Fruit fly (Drosophila melanogaster) whole organism, embryonic: ENCODE data around the gene Acp65Aa.

Experiments used
- Asciz ChIP-seq: fragments of 200-800 bp; sonication (Bioruptor generic); optimal IDR thresholded peaks from 2 replicates; lab custom pipeline; 2017; ENCODE audit warnings: missing biosample characterization, mild to moderate bottlenecking, missing genetic modification characterization, missing genetic modification reagents
- BtbVII ChIP-seq: fragments of 200-800 bp; sonication (Bioruptor generic); optimal IDR thresholded peaks from 3 replicates; lab custom pipeline; 2017; ENCODE audit warnings: missing biosample characterization, mild to moderate bottlenecking, missing genetic modification characterization
- CG10209 ChIP-seq: fragments of 200-800 bp; sonication (Bioruptor generic); optimal IDR thresholded peaks from 3 replicates; lab custom pipeline; 2017; ENCODE audit warnings: missing biosample characterization, mild to moderate bottlenecking, missing genetic modification characterization, missing genetic modification reagents
- CG11456 ChIP-seq: fragments of 200-800 bp; sonication (Bioruptor generic); IDR thresholded peaks from 3 replicates; pipeline ENCODE4 v1.3.6; 2022; ENCODE audit warnings: missing biosample characterization, missing genetic modification characterization
- CG11504 ChIP-seq: fragments of 200-800 bp; sonication (Bioruptor generic); optimal IDR thresholded peaks from 3 replicates; lab custom pipeline; 2019; ENCODE audit warnings: missing biosample characterization, mild to moderate bottlenecking, missing genetic modification characterization, moderate library complexity
- CG12071 ChIP-seq: fragments of 200-800 bp; sonication (Bioruptor generic); optimal IDR thresholded peaks from 3 replicates; lab custom pipeline; 2018; ENCODE audit warnings: missing biosample characterization, mild to moderate bottlenecking, missing genetic modification characterization
- CG12104 ChIP-seq: fragments of 200-800 bp; sonication (Bioruptor generic); optimal IDR thresholded peaks from 3 replicates; lab custom pipeline; 2016; ENCODE audit warnings: missing biosample characterization, missing genetic modification characterization
- CG14050 ChIP-seq: fragments of 200-800 bp; sonication (Bioruptor generic); IDR thresholded peaks from 3 replicates; pipeline ENCODE4 v1.3.6; 2022; ENCODE audit warnings: missing biosample characterization, missing genetic modification characterization
- CG1529 ChIP-seq: fragments of 200-800 bp; sonication (Bioruptor generic); optimal IDR thresholded peaks from 3 replicates; lab custom pipeline; 2018; ENCODE audit warnings: missing biosample characterization, missing genetic modification characterization
- CG17361 ChIP-seq: fragments of 200-800 bp; sonication (Bioruptor generic); IDR thresholded peaks from 3 replicates; pipeline ENCODE4 v1.3.6; 2022; ENCODE audit warnings: missing biosample characterization, missing genetic modification characterization
- CG18599 ChIP-seq: fragments of 200-800 bp; sonication (Bioruptor generic); optimal IDR thresholded peaks from 3 replicates; lab custom pipeline; 2017; ENCODE audit warnings: missing biosample characterization, missing genetic modification characterization, mild to moderate bottlenecking, moderate library complexity, missing genetic modification reagents
- CG31441 ChIP-seq: fragments of 200-800 bp; sonication (Bioruptor generic); IDR thresholded peaks from 2 replicates; pipeline ENCODE4 v1.3.6; 2022; ENCODE audit warnings: missing biosample characterization, missing genetic modification characterization
- CG33557 ChIP-seq: fragments of 200-800 bp; sonication (Bioruptor generic); optimal IDR thresholded peaks from 2 replicates; lab custom pipeline; 2019; ENCODE audit warnings: missing biosample characterization, mild to moderate bottlenecking, missing genetic modification characterization, moderate library complexity
- CG4854 ChIP-seq: fragments of 200-800 bp; sonication (Bioruptor generic); optimal IDR thresholded peaks from 2 replicates; lab custom pipeline; 2016; ENCODE audit warnings: missing biosample characterization, missing genetic modification characterization, inconsistent platforms
- CG6813 ChIP-seq: fragments of 200-800 bp; sonication (Bioruptor generic); optimal IDR thresholded peaks from 2 replicates; lab custom pipeline; 2017; ENCODE audit warnings: missing biosample characterization, missing genetic modification characterization, mild to moderate bottlenecking, moderate library complexity, missing genetic modification reagents
- CG9727 ChIP-seq: fragments of 200-800 bp; sonication (Bioruptor generic); optimal IDR thresholded peaks from 3 replicates; lab custom pipeline; 2017; ENCODE audit warnings: missing biosample characterization, mild to moderate bottlenecking, missing genetic modification characterization
- CrebB ChIP-seq: fragments of 200-800 bp; sonication (Bioruptor generic); optimal IDR thresholded peaks from 3 replicates; lab custom pipeline; 2018; ENCODE audit warnings: missing biosample characterization, mild to moderate bottlenecking, missing genetic modification characterization
- Dip2 ChIP-seq: fragments of 200-800 bp; sonication (Bioruptor generic); IDR thresholded peaks from 2 replicates; pipeline ENCODE4 v1.3.6; 2022; ENCODE audit warnings: missing biosample characterization, missing genetic modification characterization
- Eip74EF ChIP-seq, 2 experiments: fragments of 200-800 bp in 1 of 2; fragments of >200 bp in 1 of 2; sonication (Bioruptor generic) in 1 of 2; optimal IDR thresholded peaks; 2 replicates each; lab custom pipeline; 2017 to 2019; ENCODE audit warnings: missing biosample characterization in 2 of 2, missing genetic modification characterization in 2 of 2, mild to moderate bottlenecking in 1 of 2, moderate library complexity in 1 of 2
- Fer1 ChIP-seq: fragments of 200-800 bp; sonication (Bioruptor generic); optimal IDR thresholded peaks from 2 replicates; lab custom pipeline; 2017; ENCODE audit warnings: missing biosample characterization, mild to moderate bottlenecking, missing genetic modification characterization
- Hr78 ChIP-seq, 2 experiments: fragments of 200-800 bp in 1 of 2; fragments of >200 bp in 1 of 2; sonication (Bioruptor generic) in 1 of 2; optimal IDR thresholded peaks; 2 replicates each; lab custom pipeline; 2017 to 2019; ENCODE audit warnings: missing biosample characterization in 2 of 2, missing genetic modification characterization in 2 of 2, mild to moderate bottlenecking in 1 of 2, moderate library complexity in 1 of 2
- Med ChIP-seq: fragments of 200-800 bp; sonication (Bioruptor generic); peaks from one replicate; lab custom pipeline; 2016; ENCODE audit warnings: missing biosample characterization, missing genetic modification characterization, mild to moderate bottlenecking, inconsistent platforms, moderate library complexity
- Nf-YA ChIP-seq: fragments of 200-800 bp; sonication (Bioruptor generic); IDR thresholded peaks from 2 replicates; pipeline ENCODE4 v1.3.6; 2022; ENCODE audit warnings: missing biosample characterization, missing genetic modification characterization
- Side ChIP-seq: fragments of 200-800 bp; sonication (Bioruptor generic); optimal IDR thresholded peaks from 2 replicates; lab custom pipeline; 2016; ENCODE audit warnings: missing biosample characterization, missing genetic modification characterization
- Sox102F ChIP-seq: fragments of 200-800 bp; sonication (Bioruptor generic); optimal IDR thresholded peaks from 2 replicates; lab custom pipeline; 2018; ENCODE audit warnings: missing biosample characterization, mild to moderate bottlenecking, missing genetic modification characterization, moderate library complexity
- abd-A ChIP-seq: fragments of 200-800 bp; sonication (Bioruptor generic); optimal IDR thresholded peaks from 3 replicates; lab custom pipeline; 2019; ENCODE audit warnings: missing biosample characterization, mild to moderate bottlenecking, missing genetic modification characterization, moderate library complexity
- az2 ChIP-seq: fragments of 200-800 bp; sonication (Bioruptor generic); optimal IDR thresholded peaks from 3 replicates; lab custom pipeline; 2016; ENCODE audit warnings: missing biosample characterization, missing genetic modification characterization
- bcd ChIP-seq: fragments of 200-800 bp; sonication (Bioruptor generic); optimal IDR thresholded peaks from 2 replicates; lab custom pipeline; 2017; ENCODE audit warnings: missing biosample characterization, mild to moderate bottlenecking, missing genetic modification characterization
- chif ChIP-seq, 2 experiments: fragments of 200-800 bp; sonication (Bioruptor generic); optimal IDR thresholded peaks; 3 replicates each; lab custom pipeline; 2016; ENCODE audit warnings: missing biosample characterization in 2 of 2, missing genetic modification characterization in 2 of 2
- croc ChIP-seq: fragments of 200-800 bp; sonication (Bioruptor generic); conservative IDR thresholded peaks from 3 replicates; pipeline ENCODE4 v1.3.6; 2022; ENCODE audit warnings: missing biosample characterization, missing genetic modification characterization
- dan ChIP-seq: fragments of 200-800 bp; sonication (Bioruptor generic); IDR thresholded peaks from 2 replicates; pipeline ENCODE4 v1.3.6; 2022; ENCODE audit warnings: missing biosample characterization, missing genetic modification characterization
- danr ChIP-seq: fragments of 200-800 bp; sonication (Bioruptor generic); IDR thresholded peaks from 2 replicates; pipeline ENCODE4 v1.3.6; 2022; ENCODE audit warnings: missing biosample characterization, missing genetic modification characterization
- eve ChIP-seq, 2 experiments: fragments of >200 bp; optimal IDR thresholded peaks; 2 replicates each; lab custom pipeline; 2017; ENCODE audit warnings: missing biosample characterization in 2 of 2, missing genetic modification characterization in 2 of 2
- eyg ChIP-seq: fragments of 200-800 bp; sonication (Bioruptor generic); optimal IDR thresholded peaks from 3 replicates; lab custom pipeline; 2016; ENCODE audit warnings: missing biosample characterization, missing genetic modification characterization
- fd3F ChIP-seq: fragments of 200-800 bp; sonication (Bioruptor generic); optimal IDR thresholded peaks from 2 replicates; lab custom pipeline; 2018; ENCODE audit warnings: missing biosample characterization, mild to moderate bottlenecking, missing genetic modification characterization, moderate library complexity
- gem ChIP-seq: fragments of 200-800 bp; sonication (Bioruptor generic); optimal IDR thresholded peaks from 2 replicates; lab custom pipeline; 2019; ENCODE audit warnings: missing biosample characterization, mild to moderate bottlenecking, missing genetic modification characterization, moderate library complexity
- grn ChIP-seq: fragments of 200-800 bp; sonication (Bioruptor generic); optimal IDR thresholded peaks from 3 replicates; lab custom pipeline; 2017; ENCODE audit warnings: missing biosample characterization, missing genetic modification characterization
- hkb ChIP-seq, 2 experiments: fragments of 200-800 bp in 1 of 2; fragments of >200 bp in 1 of 2; sonication (Bioruptor generic) in 1 of 2; IDR thresholded peaks in 1 of 2; optimal IDR thresholded peaks in 1 of 2; 2 replicates each; pipeline versions ENCODE4 v1.3.6 to Lab custom; 2017 to 2022; ENCODE audit warnings: missing biosample characterization in 1 of 2, missing genetic modification characterization in 1 of 2
- insv ChIP-seq, 2 experiments: fragments of 200-800 bp; sonication (Bioruptor generic); optimal IDR thresholded peaks; 3 replicates each; lab custom pipeline; 2016 to 2018; ENCODE audit warnings: missing biosample characterization in 2 of 2, missing genetic modification characterization in 2 of 2
- jumu ChIP-seq: fragments of 200-800 bp; sonication (Bioruptor generic); optimal IDR thresholded peaks from 3 replicates; lab custom pipeline; 2016; ENCODE audit warnings: missing biosample characterization, missing genetic modification characterization
- kay ChIP-seq: fragments of 200-800 bp; sonication (Bioruptor generic); optimal IDR thresholded peaks from 2 replicates; lab custom pipeline; 2016; ENCODE audit warnings: missing biosample characterization, missing genetic modification characterization
- lab ChIP-seq: fragments of 200-800 bp; sonication (Bioruptor generic); optimal IDR thresholded peaks from 3 replicates; lab custom pipeline; 2017; ENCODE audit warnings: missing biosample characterization, missing genetic modification characterization, mild to moderate bottlenecking, moderate library complexity, missing genetic modification reagents
- pita ChIP-seq: fragments of 200-800 bp; sonication (Bioruptor generic); optimal IDR thresholded peaks from 2 replicates; lab custom pipeline; 2017; ENCODE audit warnings: missing biosample characterization, mild to moderate bottlenecking, missing genetic modification characterization
- rib ChIP-seq: fragments of 200-800 bp; sonication (Bioruptor generic); IDR thresholded peaks from 2 replicates; pipeline ENCODE4 v1.3.6; 2022; ENCODE audit warnings: missing biosample characterization, missing genetic modification characterization
- sd ChIP-seq: fragments of 200-800 bp; sonication (Bioruptor generic); optimal IDR thresholded peaks from 3 replicates; lab custom pipeline; 2018; ENCODE audit warnings: missing biosample characterization, mild to moderate bottlenecking, missing genetic modification characterization, moderate library complexity
- slou ChIP-seq: fragments of 200-800 bp; sonication (Bioruptor generic); optimal IDR thresholded peaks from 3 replicates; lab custom pipeline; 2016; ENCODE audit warnings: missing biosample characterization, missing genetic modification characterization
- sqz ChIP-seq: fragments of 200-800 bp; sonication (Bioruptor generic); optimal IDR thresholded peaks from 3 replicates; lab custom pipeline; 2018; ENCODE audit warnings: missing biosample characterization, mild to moderate bottlenecking, missing genetic modification characterization
- trh ChIP-seq: fragments of 200-800 bp; sonication (Bioruptor generic); optimal IDR thresholded peaks from 2 replicates; lab custom pipeline; 2016; ENCODE audit warnings: missing biosample characterization, missing genetic modification characterization
- vvl ChIP-seq: fragments of 200-800 bp; sonication (Bioruptor generic); IDR thresholded peaks from 2 replicates; pipeline ENCODE4 v1.3.6; 2022; ENCODE audit warnings: missing biosample characterization, missing genetic modification characterization

The Acp65Aa gene

DNA sequence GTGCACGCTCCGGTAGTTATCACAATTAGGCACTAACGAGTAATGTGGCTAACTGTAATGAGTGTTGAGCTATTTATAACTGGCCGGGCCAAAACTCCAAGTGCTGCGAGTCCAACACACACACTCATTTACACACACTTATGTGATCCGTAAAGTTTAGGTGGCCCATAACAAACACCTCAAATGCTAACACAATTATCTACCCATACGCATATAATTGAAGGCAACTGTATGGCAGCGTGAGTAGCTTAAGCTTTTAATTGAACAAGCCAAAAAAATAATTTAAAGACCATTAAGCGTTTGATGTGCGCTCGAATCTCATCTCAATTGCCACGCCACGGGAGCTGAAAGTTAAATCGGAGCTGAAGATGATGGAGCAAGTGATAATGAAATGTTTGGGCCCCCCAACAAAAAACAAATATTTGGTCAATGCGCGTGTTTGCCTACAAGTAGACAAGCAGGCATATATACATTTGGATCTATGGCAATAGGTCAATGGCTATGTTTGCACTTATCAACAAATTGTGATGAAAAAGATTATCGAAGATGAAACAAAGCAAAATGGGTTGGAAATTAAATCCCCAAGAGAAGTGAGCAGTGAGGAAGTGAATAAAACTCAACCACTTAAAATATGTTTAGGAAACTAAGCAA is 12.5 kb downstream of the Acp65Aa start, which contains the start of gene Cpr65Av (continued):
- TF ChIP-seq insv (GFP tag; optimal IDR thresholded peaks at IDR 0.05; lab: Kevin White, UChicago) (no peak), Side (GFP tag; lab: Kevin White, UChicago) (no peak), Nf-YA (peak; percentile 33; the same call in 1 of the 2 replicates), eve (GFP tag; optimal IDR thresholded peaks at IDR 0.05; lab: Kevin White, UChicago) (peak in 1 of 2 experiments; percentile 21), sqz (GFP tag; lab: Kevin White, UChicago) (peak; percentile 43), CG10209 (GFP tag; lab: Kevin White, UChicago) (peak; percentile 10), CG6813 (no peak), Med (GFP tag; lab: Kevin White, UChicago) (peak; percentile 52), danr (GFP tag; lab: Robert Waterston, UW) (no peak), Sox102F (GFP tag; lab: Kevin White, UChicago) (peak; percentile 48), kay (GFP tag; lab: Kevin White, UChicago) (no peak), lab (GFP tag; lab: Kevin White, UChicago) (peak; percentile 25), chif (GFP tag; optimal IDR thresholded peaks at IDR 0.05; lab: Kevin White, UChicago) (peak in 1 of 2 experiments; percentile 13), az2 (no peak), Hr78 (GFP tag; optimal IDR thresholded peaks at IDR 0.05; lab: Kevin White, UChicago) (peak in 1 of 2 experiments; percentile 33), hkb (optimal IDR thresholded peaks at IDR 0.05; lab: Kevin White, UChicago) (no peak), hkb (GFP tag; IDR thresholded peaks at IDR 0.05; lab: Robert Waterston, UW) (peak; percentile 28; the same call in 1 of the 2 replicates), slou (GFP tag; lab: Kevin White, UChicago) (no peak), CG12104 (GFP tag; lab: Kevin White, UChicago) (peak; percentile 14), CG11504 (tag; lab: Kevin White, UChicago) (peak; percentile 12), Dip2 (no peak), grn (GFP tag; lab: Kevin White, UChicago) (no peak), Asciz (GFP tag; lab: Kevin White, UChicago) (peak; percentile 33), CG31441 (GFP tag; lab: Robert Waterston, UW) (0 out of 2 replicates have a peak, but pooled peaks have one; percentile 12), jumu (GFP tag; lab: Kevin White, UChicago) (no peak), CG1529 (GFP tag; lab: Kevin White, UChicago) (peak; percentile 20), CG9727 (GFP tag; lab: Kevin White, UChicago) (no peak), CG12071 (GFP tag; lab: Kevin White, UChicago) (peak; percentile 17), CrebB (peak; percentile 26), CG18599 (GFP tag; lab: Kevin White, UChicago) (peak; percentile 2), BtbVII (GFP tag; lab: Kevin White, UChicago) (peak; percentile 5), Fer1 (GFP tag; lab: Kevin White, UChicago) (peak; percentile 25), gem (peak; percentile 32), trh (GFP tag; lab: Kevin White, UChicago) (no peak), pita (GFP tag; lab: Kevin White, UChicago) (no peak), CG4854 (GFP tag; lab: Kevin White, UChicago) (no peak), CG14050 (peak; percentile 29; the same call in 1 of the 3 replicates)

DNA sequence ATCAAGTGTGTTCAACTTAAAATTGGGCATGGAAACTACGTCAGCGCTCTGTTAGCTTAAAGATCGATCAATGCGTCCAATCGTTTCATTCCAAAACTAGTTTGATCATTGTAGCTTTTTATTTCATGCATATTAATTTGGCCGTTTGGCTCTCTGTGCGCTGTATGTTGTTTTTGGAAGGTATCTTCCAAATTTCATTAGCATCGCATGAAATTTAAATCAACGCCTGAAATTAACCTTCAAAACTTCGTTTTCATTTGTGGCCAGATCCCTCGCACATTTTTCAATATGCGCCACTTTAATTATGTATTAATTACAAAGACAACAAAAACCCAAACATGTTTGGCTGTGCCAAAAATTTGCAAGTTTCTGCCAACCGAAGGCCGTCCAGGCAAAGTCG is 14.0 kb downstream of the Acp65Aa start:
- TF ChIP-seq bcd (no peak), CG11456 (GFP tag; lab: Robert Waterston, UW) (no peak), sd (tag; lab: Kevin White, UChicago) (peak; percentile 51), CG33557 (GFP tag; lab: Kevin White, UChicago) (no peak), dan (GFP tag; lab: Robert Waterston, UW) (no peak), croc (no peak), CG10209 (GFP tag; lab: Kevin White, UChicago) (no peak), abd-A (tag; lab: Kevin White, UChicago) (peak; percentile 62), rib (peak; percentile 51; the same call in 1 of the 2 replicates), Eip74EF (GFP tag; optimal IDR thresholded peaks at IDR 0.05; lab: Kevin White, UChicago) (no peak), CG17361 (GFP tag; lab: Robert Waterston, UW) (no peak), vvl (peak; percentile 76), fd3F (GFP tag; lab: Kevin White, UChicago) (no peak), eyg (no peak)
